Worm (Caenorhabditis elegans) whole organism, early embryonic: Measurements from ENCODE around the gene C18A3.3.

ENCODE experiments used
- aly-1 ChIP-seq: sonication (generic microtip); optimal IDR thresholded peaks from 2 replicates; lab custom pipeline; 2016; ENCODE audit warnings: missing genetic modification characterization, missing compliant biosample characterization
- ama-1 ChIP-seq: fragments of 150-350 bp; optimal IDR thresholded peaks from 2 replicates; lab custom pipeline; 2014
- hmbx-1 ChIP-seq: sonication (generic microtip); optimal IDR thresholded peaks from 2 replicates; lab custom pipeline; 2016; ENCODE audit warnings: mild to moderate bottlenecking, missing genetic modification characterization, missing compliant biosample characterization
- hnd-1 ChIP-seq: sonication (generic microtip); optimal IDR thresholded peaks from 2 replicates; lab custom pipeline; 2016; ENCODE audit warnings: missing genetic modification characterization, missing compliant biosample characterization
- scrt-1 ChIP-seq: fragments of 200-800 bp; sonication (Bioruptor generic); IDR thresholded peaks from 2 replicates; pipeline ENCODE4 v1.3.6; 2022; ENCODE audit warnings: missing genetic modification characterization, missing compliant biosample characterization

DNA sequence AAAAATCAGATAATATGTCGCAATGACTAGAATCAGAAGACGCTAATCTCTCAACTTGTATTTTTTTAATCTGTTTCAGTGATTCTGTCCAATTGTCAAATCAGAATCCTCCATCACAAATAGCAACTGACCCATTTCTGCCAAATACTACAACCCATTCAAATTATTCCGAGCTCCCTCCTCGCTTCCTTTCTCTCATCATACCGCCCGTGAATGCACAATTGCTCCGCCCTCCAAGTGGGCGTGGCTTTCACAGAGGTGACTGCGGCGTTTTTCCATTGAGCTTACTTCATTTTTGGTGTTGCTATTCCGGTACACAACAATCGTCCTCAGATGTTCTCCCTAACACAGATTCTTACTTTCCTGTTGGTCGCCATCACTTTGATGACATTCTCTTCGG, 35.4 kb upstream of the C18A3.3 start, which contains the start of gene flp-27:
- TF ChIP-seq hmbx-1 (no peak), ama-1 (no peak), scrt-1 (GFP tag; lab: Robert Waterston, UW) (no peak), aly-1 (no peak), hnd-1 (tag; lab: Kevin White, UChicago) (no peak)
